Worm (Caenorhabditis elegans): Measurements from ENCODE around the gene F11D11.22.

DNA sequence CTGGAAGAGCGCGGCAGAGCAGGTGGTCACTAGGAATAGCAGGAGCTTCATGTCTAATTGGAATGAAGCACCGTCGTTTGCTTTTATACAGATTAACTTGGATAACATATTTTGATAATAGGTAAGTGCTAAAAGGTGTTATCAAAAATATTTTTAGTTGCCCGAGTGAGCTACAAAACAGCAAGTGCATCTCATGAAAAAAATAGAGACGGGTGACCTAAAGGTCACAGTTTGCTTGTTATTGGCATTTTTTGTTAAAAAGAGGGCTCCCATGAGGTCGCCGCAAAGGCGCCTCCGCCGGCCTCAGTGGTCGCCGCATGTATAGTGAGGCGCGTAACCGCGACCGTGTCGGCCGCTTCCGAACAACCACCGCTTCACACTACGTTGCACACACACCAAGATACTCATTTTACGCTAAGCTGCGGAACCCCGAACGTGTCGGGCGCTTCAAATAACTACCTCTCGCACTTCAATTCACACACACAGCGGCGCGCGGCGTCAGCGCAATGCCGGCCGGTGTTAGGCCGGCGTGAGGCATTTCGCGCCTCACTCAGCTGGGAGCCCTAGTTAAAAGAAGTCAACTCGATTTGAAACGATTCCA is 32.7 kb upstream of the F11D11.22 start, which contains the start of gene asp-19:
- no peak for TF ChIP-seq pha-4 (tag; optimal IDR thresholded peaks at IDR 0.05)
- no peak for TF ChIP-seq Y67H2A.10 (GFP tag; conservative IDR thresholded peaks at IDR 0.05)
- no peak for TF ChIP-seq K12H6.12 (tag; optimal IDR thresholded peaks at IDR 0.05)
- TF ChIP-seq let-607 (tag; optimal IDR thresholded peaks at IDR 0.05), result no peak
- no peak for TF ChIP-seq hrde-1 (tag; optimal IDR thresholded peaks at IDR 0.05; ENCODE audit: borderline replicate concordance)
- no peak for TF ChIP-seq ztf-25 (GFP tag; IDR thresholded peaks at IDR 0.05)
- TF ChIP-seq lin-35 (GFP tag; optimal IDR thresholded peaks at IDR 0.05), result no peak
- no peak for TF ChIP-seq madf-3 (GFP tag; IDR thresholded peaks at IDR 0.05)
- TF ChIP-seq nfya-1 (tag; optimal IDR thresholded peaks at IDR 0.05; ENCODE audit: borderline replicate concordance, insufficient read depth), result no peak
- no peak for TF ChIP-seq rec-8 (tag; optimal IDR thresholded peaks at IDR 0.05)
- TF ChIP-seq him-1 (tag; optimal IDR thresholded peaks at IDR 0.05), result no peak
- no peak; the same call in 1 of the 2 replicates for TF ChIP-seq egrh-3 (GFP tag; IDR thresholded peaks at IDR 0.05)
- no peak for TF ChIP-seq ceh-79 (tag; optimal IDR thresholded peaks at IDR 0.05)
- TF ChIP-seq tlf-1 (GFP tag; optimal IDR thresholded peaks at IDR 0.05), result no peak

Measured in whole organism, young adult.